Worm (Caenorhabditis elegans): ENCODE measurements around the gene die-1.

DNA sequence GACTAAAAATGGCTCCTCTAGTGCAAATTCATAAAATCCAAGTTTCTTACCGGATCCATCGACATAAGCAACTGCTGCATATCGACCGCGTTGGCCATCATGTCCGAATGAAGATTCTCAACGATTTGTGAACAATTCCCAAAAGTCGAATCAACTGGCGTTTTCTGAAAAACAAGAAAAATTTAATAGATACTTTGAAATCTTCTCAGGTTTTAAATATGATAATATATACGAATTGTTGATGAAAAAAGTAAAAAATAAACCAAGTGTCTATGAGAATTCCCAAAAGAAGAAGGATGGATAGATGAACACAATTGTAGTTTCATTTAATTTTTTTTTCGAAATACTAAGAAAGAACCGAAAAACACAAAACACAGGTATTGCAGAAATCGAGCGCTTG lies at the start of gene die-1:
- TF ChIP-seq hmg-4 (GFP tag; optimal IDR thresholded peaks at IDR 0.05), result no peak
- no peak for TF ChIP-seq ama-1 (optimal IDR thresholded peaks at IDR 0.05)
- no peak for TF ChIP-seq tbx-37 (GFP tag; conservative IDR thresholded peaks at IDR 0.05)
- no peak for TF ChIP-seq hmbx-1 (tag; optimal IDR thresholded peaks at IDR 0.05)

Measured in whole organism, early embryonic.